Fruit fly (Drosophila melanogaster) whole organism, embryonic: ENCODE data around the gene CG45676.

Experiments used
- CG11398 ChIP-seq: fragments of 200-800 bp; sonication (Bioruptor generic); optimal IDR thresholded peaks from 2 replicates; lab custom pipeline; 2016; ENCODE audit warnings: missing biosample characterization, missing genetic modification characterization
- CG11723 ChIP-seq: fragments of 200-800 bp; sonication (Bioruptor generic); optimal IDR thresholded peaks from 2 replicates; lab custom pipeline; 2017; ENCODE audit warnings: missing biosample characterization, mild to moderate bottlenecking, missing genetic modification characterization
- CG15011 ChIP-seq: fragments of 200-800 bp; sonication (Bioruptor generic); optimal IDR thresholded peaks from 3 replicates; lab custom pipeline; 2018; ENCODE audit warnings: missing biosample characterization, mild to moderate bottlenecking, missing genetic modification characterization
- CG15514 ChIP-seq: fragments of 200-800 bp; sonication (Bioruptor generic); optimal IDR thresholded peaks from 3 replicates; lab custom pipeline; 2017; ENCODE audit warnings: missing biosample characterization, missing genetic modification characterization, mild to moderate bottlenecking, moderate library complexity, missing genetic modification reagents
- CG15601 ChIP-seq: fragments of 200-800 bp; sonication (Bioruptor generic); optimal IDR thresholded peaks from 3 replicates; lab custom pipeline; 2019; ENCODE audit warnings: missing biosample characterization, mild to moderate bottlenecking, missing genetic modification characterization, moderate library complexity
- CG1792 ChIP-seq: fragments of 200-800 bp; sonication (Bioruptor generic); optimal IDR thresholded peaks from 2 replicates; lab custom pipeline; 2016; ENCODE audit warnings: missing biosample characterization, missing genetic modification characterization
- CG31224 ChIP-seq: fragments of 200-800 bp; sonication (Bioruptor generic); IDR thresholded peaks from 2 replicates; pipeline ENCODE4 v1.3.6; 2022; ENCODE audit warnings: missing biosample characterization, missing genetic modification characterization
- CG5180 ChIP-seq: fragments of 200-800 bp; sonication (Bioruptor generic); optimal IDR thresholded peaks from 3 replicates; lab custom pipeline; 2017; ENCODE audit warnings: missing biosample characterization, missing genetic modification characterization, mild to moderate bottlenecking, moderate library complexity, missing genetic modification reagents
- CG6683 ChIP-seq: fragments of 200-800 bp; sonication (Bioruptor generic); optimal IDR thresholded peaks from 2 replicates; lab custom pipeline; 2017; ENCODE audit warnings: missing biosample characterization, mild to moderate bottlenecking, missing genetic modification characterization, missing genetic modification reagents
- CG7786 ChIP-seq: fragments of 200-800 bp; sonication (Bioruptor generic); optimal IDR thresholded peaks from 2 replicates; lab custom pipeline; 2016; ENCODE audit warnings: missing biosample characterization, missing genetic modification characterization
- CG8388 ChIP-seq: fragments of 200-800 bp; sonication (Bioruptor generic); optimal IDR thresholded peaks from 2 replicates; lab custom pipeline; 2019; ENCODE audit warnings: missing biosample characterization, mild to moderate bottlenecking, missing genetic modification characterization, moderate library complexity
- CG9932 ChIP-seq: fragments of 200-800 bp; sonication (Bioruptor generic); IDR thresholded peaks from 2 replicates; pipeline ENCODE4 v1.3.6; 2022; ENCODE audit warnings: missing biosample characterization, missing genetic modification characterization
- D ChIP-seq, 2 experiments: fragments of 200-800 bp in 1 of 2; fragments of >200 bp in 1 of 2; sonication (Bioruptor generic) in 1 of 2; optimal IDR thresholded peaks; 2 replicates in 1 of 2; 3 replicates in 1 of 2; lab custom pipeline; 2017; ENCODE audit warnings: mild to moderate bottlenecking in 1 of 2, missing biosample characterization in 1 of 2, missing genetic modification characterization in 1 of 2, missing genetic modification reagents in 1 of 2
- Ets65A ChIP-seq: fragments of 200-800 bp; sonication (Bioruptor generic); peaks from one replicate; lab custom pipeline; 2016; ENCODE audit warnings: missing biosample characterization, missing genetic modification characterization
- Fer2 ChIP-seq: fragments of 200-800 bp; sonication (Bioruptor generic); optimal IDR thresholded peaks from 2 replicates; lab custom pipeline; 2018; ENCODE audit warnings: missing biosample characterization, mild to moderate bottlenecking, missing genetic modification characterization, moderate library complexity
- HLH3B ChIP-seq: fragments of 200-800 bp; sonication (Bioruptor generic); IDR thresholded peaks from 2 replicates; pipeline ENCODE4 v1.3.6; 2022; ENCODE audit warnings: missing biosample characterization, missing genetic modification characterization
- Hmr ChIP-seq: fragments of 200-800 bp; sonication (Bioruptor generic); optimal IDR thresholded peaks from 3 replicates; lab custom pipeline; 2017; ENCODE audit warnings: mild to moderate bottlenecking, missing biosample characterization, missing genetic modification reagents, missing genetic modification characterization
- Hr3 ChIP-seq: fragments of 200-800 bp; sonication (Bioruptor generic); optimal IDR thresholded peaks from 3 replicates; lab custom pipeline; 2016; ENCODE audit warnings: missing biosample characterization, missing genetic modification characterization
- Nf-YA ChIP-seq: fragments of 200-800 bp; sonication (Bioruptor generic); IDR thresholded peaks from 2 replicates; pipeline ENCODE4 v1.3.6; 2022; ENCODE audit warnings: missing biosample characterization, missing genetic modification characterization
- Nf-YC ChIP-seq: fragments of 200-800 bp; optimal IDR thresholded peaks from 3 replicates; lab custom pipeline; 2019; ENCODE audit warnings: missing biosample characterization, mild to moderate bottlenecking, missing genetic modification characterization, moderate library complexity
- Stat92E ChIP-seq, 3 experiments: fragments of >200 bp in 2 of 3; fragments of 200-800 bp in 1 of 3; sonication (Bioruptor generic) in 1 of 3; optimal IDR thresholded peaks; 2 replicates each; lab custom pipeline; 2017 to 2019; ENCODE audit warnings: missing biosample characterization in 3 of 3, missing genetic modification characterization in 3 of 3, mild to moderate bottlenecking in 1 of 3, moderate library complexity in 1 of 3
- ab ChIP-seq: fragments of 200-800 bp; sonication (Bioruptor generic); optimal IDR thresholded peaks from 2 replicates; lab custom pipeline; 2016; ENCODE audit warnings: missing biosample characterization, missing genetic modification characterization
- az2 ChIP-seq: fragments of 200-800 bp; sonication (Bioruptor generic); optimal IDR thresholded peaks from 3 replicates; lab custom pipeline; 2016; ENCODE audit warnings: missing biosample characterization, missing genetic modification characterization
- cato ChIP-seq: fragments of 200-800 bp; sonication (Bioruptor generic); optimal IDR thresholded peaks from 2 replicates; lab custom pipeline; 2016; ENCODE audit warnings: missing biosample characterization, missing genetic modification characterization, borderline replicate concordance
- chn ChIP-seq: fragments of 200-800 bp; sonication (Bioruptor generic); optimal IDR thresholded peaks from 2 replicates; lab custom pipeline; 2016; ENCODE audit warnings: missing biosample characterization, missing genetic modification characterization
- ci ChIP-seq: fragments of 200-800 bp; sonication (Bioruptor generic); IDR thresholded peaks from 3 replicates; pipeline ENCODE4 v1.3.6; 2022; ENCODE audit warnings: missing biosample characterization, missing genetic modification characterization
- crol ChIP-seq: fragments of 200-800 bp; sonication (Bioruptor generic); IDR thresholded peaks from 2 replicates; pipeline ENCODE4 v1.3.6; 2022; ENCODE audit warnings: missing biosample characterization, missing genetic modification characterization
- dan ChIP-seq: fragments of 200-800 bp; sonication (Bioruptor generic); IDR thresholded peaks from 2 replicates; pipeline ENCODE4 v1.3.6; 2022; ENCODE audit warnings: missing biosample characterization, missing genetic modification characterization
- dm ChIP-seq: fragments of 200-800 bp; sonication (Bioruptor generic); optimal IDR thresholded peaks from 3 replicates; lab custom pipeline; 2016; ENCODE audit warnings: missing biosample characterization, missing genetic modification characterization
- dysf ChIP-seq: fragments of 200-800 bp; sonication (Bioruptor generic); IDR thresholded peaks from 3 replicates; pipeline ENCODE4 v1.3.6; 2022; ENCODE audit warnings: missing biosample characterization, missing genetic modification characterization
- emc ChIP-seq: fragments of 200-800 bp; sonication (Bioruptor generic); optimal IDR thresholded peaks from 2 replicates; lab custom pipeline; 2016; ENCODE audit warnings: missing biosample characterization, missing genetic modification characterization
- ewg ChIP-seq: fragments of 200-800 bp; sonication (Bioruptor generic); optimal IDR thresholded peaks from 3 replicates; lab custom pipeline; 2017; ENCODE audit warnings: mild to moderate bottlenecking, missing biosample characterization, missing genetic modification reagents, missing genetic modification characterization
- hth ChIP-seq: fragments of >200 bp; optimal IDR thresholded peaks from 2 replicates; lab custom pipeline; 2017; ENCODE audit warnings: inconsistent platforms
- mld ChIP-seq: fragments of 200-800 bp; sonication (Bioruptor generic); IDR thresholded peaks from 3 replicates; pipeline ENCODE4 v1.3.6; 2022; ENCODE audit warnings: missing biosample characterization, missing genetic modification characterization; ENCODE audit not compliant: partially characterized antibody
- oc ChIP-seq: fragments of 200-800 bp; sonication (Bioruptor generic); optimal IDR thresholded peaks from 2 replicates; lab custom pipeline; 2018; ENCODE audit warnings: missing biosample characterization, mild to moderate bottlenecking, missing genetic modification characterization, moderate library complexity
- otp ChIP-seq: fragments of 200-800 bp; sonication (Bioruptor generic); IDR thresholded peaks from 3 replicates; pipeline ENCODE4, ENCODE4 v1.3.6; 2022; ENCODE audit warnings: missing biosample characterization, missing genetic modification characterization
- prd ChIP-seq, 3 experiments: fragments of >200 bp in 2 of 3; fragments of 200-800 bp in 1 of 3; sonication (Bioruptor generic) in 1 of 3; optimal IDR thresholded peaks in 2 of 3; IDR thresholded peaks in 1 of 3; 2 replicates in 2 of 3; 3 replicates in 1 of 3; pipeline versions ENCODE4 v1.3.6 to Lab custom; 2017 to 2022; ENCODE audit warnings: missing biosample characterization in 1 of 3, missing genetic modification characterization in 1 of 3
- pros ChIP-seq: fragments of 200-800 bp; sonication (Bioruptor generic); optimal IDR thresholded peaks from 3 replicates; lab custom pipeline; 2019; ENCODE audit warnings: missing biosample characterization, mild to moderate bottlenecking, missing genetic modification characterization, moderate library complexity
- sc ChIP-seq, 3 experiments: fragments of >200 bp in 2 of 3; fragments of 200-800 bp in 1 of 3; sonication (Bioruptor generic) in 1 of 3; optimal IDR thresholded peaks; 2 replicates in 2 of 3; 3 replicates in 1 of 3; lab custom pipeline; 2017; ENCODE audit warnings: mild to moderate bottlenecking in 1 of 3, missing biosample characterization in 1 of 3, missing genetic modification characterization in 1 of 3, missing genetic modification reagents in 1 of 3
- seq ChIP-seq: fragments of 200-800 bp; sonication (Bioruptor generic); IDR thresholded peaks from 2 replicates; pipeline ENCODE4 v1.3.6; 2022; ENCODE audit warnings: missing biosample characterization, missing genetic modification characterization
- sisA ChIP-seq: fragments of 200-800 bp; sonication (Bioruptor generic); IDR thresholded peaks from 2 replicates; pipeline ENCODE4 v1.3.6; 2022; ENCODE audit warnings: missing biosample characterization, missing genetic modification characterization
- sqz ChIP-seq: fragments of 200-800 bp; sonication (Bioruptor generic); optimal IDR thresholded peaks from 3 replicates; lab custom pipeline; 2018; ENCODE audit warnings: missing biosample characterization, mild to moderate bottlenecking, missing genetic modification characterization
- tll ChIP-seq, 2 experiments: fragments of 200-800 bp in 1 of 2; fragments of >200 bp in 1 of 2; sonication (Bioruptor generic) in 1 of 2; optimal IDR thresholded peaks; 2 replicates each; lab custom pipeline; 2017 to 2019; ENCODE audit warnings: missing biosample characterization in 2 of 2, missing genetic modification characterization in 2 of 2, mild to moderate bottlenecking in 1 of 2, moderate library complexity in 1 of 2
- ttk ChIP-seq: fragments of 200-800 bp; sonication (Bioruptor generic); IDR thresholded peaks from 2 replicates; pipeline ENCODE4 v2.1.2; 2022; ENCODE audit warnings: missing biosample characterization, missing genetic modification characterization
- twi ChIP-seq: fragments of 200-800 bp; optimal IDR thresholded peaks from 2 replicates; lab custom pipeline; 2019; ENCODE audit warnings: missing biosample characterization, mild to moderate bottlenecking, missing genetic modification characterization, moderate library complexity

The CG45676 gene

dm6 chr3R:11378564-11379112, 40.0 kb upstream of the CG45676 start (continued):
- TF ChIP-seq CG5180 = no peak
- TF ChIP-seq D (optimal IDR thresholded peaks at IDR 0.05; lab: Kevin White, UChicago) = peak; percentile 17
- no peak for TF ChIP-seq D (GFP tag; optimal IDR thresholded peaks at IDR 0.05; lab: Kevin White, UChicago)
- no peak for TF ChIP-seq CG6683 (GFP tag; lab: Kevin White, UChicago)
- no peak for TF ChIP-seq CG15011 (GFP tag; lab: Kevin White, UChicago)
- TF ChIP-seq az2 (GFP tag; lab: Kevin White, UChicago) = no peak
- no peak for TF ChIP-seq CG11723 (GFP tag; lab: Kevin White, UChicago)
- no peak for TF ChIP-seq hth (lab: Kevin White, UChicago)
- no peak for TF ChIP-seq otp (GFP tag; lab: Robert Waterston, UW)
- no peak for TF ChIP-seq Fer2
- peak; percentile 35; the same call in 1 of the 2 replicates for TF ChIP-seq seq (GFP tag; lab: Robert Waterston, UW)
- no peak for TF ChIP-seq CG11398 (GFP tag; lab: Kevin White, UChicago)
- 0 out of 3 replicates have a peak, but pooled peaks have one; percentile 33 for TF ChIP-seq ci (GFP tag; lab: Robert Waterston, UW)
- TF ChIP-seq Nf-YA = no peak
- TF ChIP-seq ttk (GFP tag; lab: Robert Waterston, UW) = no peak
- TF ChIP-seq tll (GFP tag; optimal IDR thresholded peaks at IDR 0.05; lab: Kevin White, UChicago) = peak in 1 of 2 experiments; percentile 76
- TF ChIP-seq crol (GFP tag; lab: Robert Waterston, UW) = 0 out of 2 replicates have a peak, but pooled peaks have one; percentile 10
- TF ChIP-seq mld (GFP tag; lab: Robert Waterston, UW) = no peak
- no peak for TF ChIP-seq emc (GFP tag; lab: Kevin White, UChicago)
- TF ChIP-seq Nf-YC (tag; lab: Kevin White, UChicago) = peak; percentile 87
- TF ChIP-seq oc (tag; lab: Kevin White, UChicago) = peak; percentile 16
- no peak for TF ChIP-seq CG9932
- TF ChIP-seq Stat92E (GFP tag; optimal IDR thresholded peaks at IDR 0.05; lab: Kevin White, UChicago) = no peak
- no peak for TF ChIP-seq dysf (GFP tag; lab: Robert Waterston, UW)
- TF ChIP-seq CG15514 (GFP tag; lab: Kevin White, UChicago) = no peak
- no peak for TF ChIP-seq chn (GFP tag; lab: Kevin White, UChicago)
- TF ChIP-seq CG7786 (GFP tag; lab: Kevin White, UChicago) = no peak
- TF ChIP-seq sc (optimal IDR thresholded peaks at IDR 0.05; lab: Kevin White, UChicago) = no peak
- no peak for TF ChIP-seq sc (GFP tag; optimal IDR thresholded peaks at IDR 0.05; lab: Kevin White, UChicago)
- no peak for TF ChIP-seq CG31224
- peak; percentile 43 for TF ChIP-seq sqz
- peak; percentile 66 for TF ChIP-seq ewg (GFP tag; lab: Kevin White, UChicago)
- TF ChIP-seq twi (tag; lab: Kevin White, UChicago) = peak; percentile 65
- TF ChIP-seq Hmr = no peak
- TF ChIP-seq Hr3 (GFP tag; lab: Kevin White, UChicago) = no peak
- no peak for TF ChIP-seq HLH3B (GFP tag; lab: Robert Waterston, UW)
- no peak for TF ChIP-seq Ets65A
- no peak for TF ChIP-seq prd (optimal IDR thresholded peaks at IDR 0.05; lab: Kevin White, UChicago)
- TF ChIP-seq prd (GFP tag; IDR thresholded peaks at IDR 0.05; lab: Robert Waterston, UW) = no peak
- peak; percentile 100 for TF ChIP-seq pros (GFP tag; lab: Kevin White, UChicago)
- no peak for TF ChIP-seq CG15601 (tag; lab: Kevin White, UChicago)
- TF ChIP-seq dan = no peak
- TF ChIP-seq dm (GFP tag; lab: Kevin White, UChicago) = no peak
- TF ChIP-seq CG8388 (GFP tag; lab: Kevin White, UChicago) = no peak
- no peak for TF ChIP-seq ab (GFP tag; lab: Kevin White, UChicago)
- no peak for TF ChIP-seq cato (GFP tag; lab: Kevin White, UChicago)
- TF ChIP-seq CG1792 = no peak
- no peak for TF ChIP-seq sisA (GFP tag; lab: Robert Waterston, UW)
